Fruit fly (Drosophila melanogaster) whole organism, embryonic: ENCODE results near the gene CG2794.

Experiments used
- Abd-B ChIP-seq: fragments of 200-800 bp; sonication (Bioruptor generic); optimal IDR thresholded peaks from 2 replicates; lab custom pipeline; 2018; ENCODE audit warnings: missing biosample characterization, mild to moderate bottlenecking, missing genetic modification characterization, moderate library complexity
- Awh ChIP-seq: fragments of 200-800 bp; sonication (Bioruptor generic); IDR thresholded peaks from 2 replicates; pipeline ENCODE4, ENCODE4 v1.3.6; 2022; ENCODE audit warnings: missing biosample characterization, missing genetic modification characterization
- CG10147 ChIP-seq: fragments of 200-800 bp; sonication (Bioruptor generic); optimal IDR thresholded peaks from 2 replicates; lab custom pipeline; 2019; ENCODE audit warnings: missing biosample characterization, mild to moderate bottlenecking, missing genetic modification characterization, moderate library complexity
- CG10431 ChIP-seq: fragments of 200-800 bp; sonication (Bioruptor generic); optimal IDR thresholded peaks from 3 replicates; lab custom pipeline; 2018; ENCODE audit warnings: missing biosample characterization, mild to moderate bottlenecking, missing genetic modification characterization
- CG11093 ChIP-seq: fragments of 200-800 bp; sonication (Bioruptor generic); IDR thresholded peaks from 3 replicates; pipeline ENCODE4 v1.3.6; 2022; ENCODE audit warnings: missing biosample characterization, missing genetic modification characterization
- CG11247 ChIP-seq: fragments of 200-800 bp; sonication (Bioruptor generic); IDR thresholded peaks from 2 replicates; pipeline ENCODE4 v1.3.6; 2022; ENCODE audit warnings: missing biosample characterization, missing genetic modification characterization
- CG14667 ChIP-seq: fragments of 200-800 bp; sonication (Bioruptor generic); IDR thresholded peaks from 2 replicates; pipeline ENCODE4 v1.3.6; 2022; ENCODE audit warnings: missing biosample characterization, missing genetic modification characterization
- CG14860 ChIP-seq: fragments of 200-800 bp; sonication (Bioruptor generic); IDR thresholded peaks from 3 replicates; pipeline ENCODE4 v1.3.6; 2022; ENCODE audit warnings: missing biosample characterization, missing genetic modification characterization; ENCODE audit not compliant: partially characterized antibody
- CG15514 ChIP-seq: fragments of 200-800 bp; sonication (Bioruptor generic); optimal IDR thresholded peaks from 3 replicates; lab custom pipeline; 2017; ENCODE audit warnings: missing biosample characterization, missing genetic modification characterization, mild to moderate bottlenecking, moderate library complexity, missing genetic modification reagents
- CG1602 ChIP-seq: fragments of 200-800 bp; sonication (Bioruptor generic); optimal IDR thresholded peaks from 3 replicates; lab custom pipeline; 2016; ENCODE audit warnings: missing biosample characterization, missing genetic modification characterization
- CG1603 ChIP-seq: fragments of 200-800 bp; sonication (Bioruptor generic); optimal IDR thresholded peaks from 2 replicates; lab custom pipeline; 2019; ENCODE audit warnings: missing biosample characterization, mild to moderate bottlenecking, missing genetic modification characterization, moderate library complexity
- CG17361 ChIP-seq: fragments of 200-800 bp; sonication (Bioruptor generic); IDR thresholded peaks from 3 replicates; pipeline ENCODE4 v1.3.6; 2022; ENCODE audit warnings: missing biosample characterization, missing genetic modification characterization
- CG1792 ChIP-seq: fragments of 200-800 bp; sonication (Bioruptor generic); optimal IDR thresholded peaks from 2 replicates; lab custom pipeline; 2016; ENCODE audit warnings: missing biosample characterization, missing genetic modification characterization
- CG18619 ChIP-seq: fragments of 200-800 bp; sonication (Bioruptor generic); optimal IDR thresholded peaks from 3 replicates; lab custom pipeline; 2017; ENCODE audit warnings: missing biosample characterization, mild to moderate bottlenecking, missing genetic modification characterization
- CG2120 ChIP-seq: fragments of 200-800 bp; sonication (Bioruptor generic); optimal IDR thresholded peaks from 3 replicates; lab custom pipeline; 2016; ENCODE audit warnings: missing biosample characterization, missing genetic modification characterization
- CG30020 ChIP-seq: fragments of 200-800 bp; optimal IDR thresholded peaks from 2 replicates; lab custom pipeline; 2019; ENCODE audit warnings: missing biosample characterization, mild to moderate bottlenecking, missing genetic modification characterization, moderate library complexity
- CG3281 ChIP-seq: fragments of 200-800 bp; sonication (Bioruptor generic); optimal IDR thresholded peaks from 3 replicates; lab custom pipeline; 2017; ENCODE audit warnings: missing biosample characterization, mild to moderate bottlenecking, missing genetic modification characterization
- CG34376 ChIP-seq: fragments of 200-800 bp; sonication (Bioruptor generic); optimal IDR thresholded peaks from 2 replicates; lab custom pipeline; 2018; ENCODE audit warnings: missing biosample characterization, mild to moderate bottlenecking, missing genetic modification characterization
- CG34422 ChIP-seq: fragments of 200-800 bp; sonication (Bioruptor generic); IDR thresholded peaks from 3 replicates; pipeline ENCODE4 v1.3.6; 2022; ENCODE audit warnings: missing biosample characterization, missing genetic modification characterization
- CG7357 ChIP-seq: fragments of 200-800 bp; sonication (Bioruptor generic); IDR thresholded peaks from 3 replicates; pipeline ENCODE4 v1.3.6; 2022; ENCODE audit warnings: missing biosample characterization, missing genetic modification characterization
- CG7963 ChIP-seq: fragments of 200-800 bp; sonication (Bioruptor generic); IDR thresholded peaks from 3 replicates; pipeline ENCODE4 v1.3.6; 2022; ENCODE audit warnings: missing biosample characterization, missing genetic modification characterization; ENCODE audit not compliant: partially characterized antibody
- CG9932 ChIP-seq: fragments of 200-800 bp; sonication (Bioruptor generic); IDR thresholded peaks from 2 replicates; pipeline ENCODE4 v1.3.6; 2022; ENCODE audit warnings: missing biosample characterization, missing genetic modification characterization
- Dek ChIP-seq: fragments of 200-800 bp; sonication (Bioruptor generic); optimal IDR thresholded peaks from 3 replicates; lab custom pipeline; 2019; ENCODE audit warnings: missing biosample characterization, mild to moderate bottlenecking, missing genetic modification characterization, moderate library complexity
- Drgx ChIP-seq: fragments of 200-800 bp; sonication (Bioruptor generic); IDR thresholded peaks from 2 replicates; pipeline ENCODE4 v1.3.6; 2022; ENCODE audit warnings: missing biosample characterization, missing genetic modification characterization
- ERR ChIP-seq: fragments of 200-800 bp; sonication (Bioruptor generic); optimal IDR thresholded peaks from 2 replicates; lab custom pipeline; 2016; ENCODE audit warnings: missing biosample characterization, missing genetic modification characterization
- Ets65A ChIP-seq: fragments of 200-800 bp; sonication (Bioruptor generic); peaks from one replicate; lab custom pipeline; 2016; ENCODE audit warnings: missing biosample characterization, missing genetic modification characterization
- HLHmδ ChIP-seq: fragments of 200-800 bp; sonication (Bioruptor generic); optimal IDR thresholded peaks from 2 replicates; lab custom pipeline; 2018; ENCODE audit warnings: missing biosample characterization, mild to moderate bottlenecking, missing genetic modification characterization, moderate library complexity
- Kr ChIP-seq: fragments of 200-800 bp; sonication (Bioruptor generic); optimal IDR thresholded peaks from 2 replicates; lab custom pipeline; 2017; ENCODE audit warnings: missing biosample characterization, mild to moderate bottlenecking, missing genetic modification characterization
- Mrtf ChIP-seq: fragments of 200-800 bp; sonication (Bioruptor generic); IDR thresholded peaks from 3 replicates; pipeline ENCODE4 v1.3.6; 2022; ENCODE audit warnings: missing biosample characterization, missing genetic modification characterization
- Pdp1 ChIP-seq, 2 experiments: fragments of 200-800 bp; sonication (Bioruptor generic); optimal IDR thresholded peaks; 3 replicates each; lab custom pipeline; 2016; ENCODE audit warnings: missing biosample characterization in 2 of 2, missing genetic modification characterization in 2 of 2, mild to moderate bottlenecking in 1 of 2, moderate library complexity in 1 of 2
- Ptx1 ChIP-seq: fragments of 200-800 bp; sonication (Bioruptor generic); IDR thresholded peaks from 2 replicates; pipeline ENCODE4 v1.3.6; 2022; ENCODE audit warnings: missing biosample characterization, missing genetic modification characterization
- Taf1 ChIP-seq: fragments of 200-800 bp; sonication (Bioruptor generic); IDR thresholded peaks from 2 replicates; pipeline ENCODE4 v1.3.6; 2022; ENCODE audit warnings: missing biosample characterization, missing genetic modification characterization
- ara ChIP-seq: fragments of 200-800 bp; sonication (Bioruptor generic); IDR thresholded peaks from 2 replicates; pipeline ENCODE4 v1.3.6; 2022; ENCODE audit warnings: missing biosample characterization, missing genetic modification characterization
- bsh ChIP-seq, 2 experiments: fragments of 200-800 bp; sonication (Bioruptor generic); optimal IDR thresholded peaks; 2 replicates each; lab custom pipeline; 2017 to 2018; ENCODE audit warnings: mild to moderate bottlenecking in 2 of 2, missing biosample characterization in 2 of 2, missing genetic modification characterization in 2 of 2, moderate library complexity in 1 of 2
- dimm ChIP-seq: fragments of 200-800 bp; sonication (Bioruptor generic); IDR thresholded peaks from 2 replicates; pipeline ENCODE4 v1.3.6; 2022; ENCODE audit warnings: missing biosample characterization, missing genetic modification characterization
- dpn ChIP-seq, 2 experiments: fragments of 200-800 bp; sonication (Bioruptor generic); optimal IDR thresholded peaks; 3 replicates each; lab custom pipeline; 2016; ENCODE audit warnings: missing biosample characterization in 2 of 2, missing genetic modification characterization in 2 of 2
- lola ChIP-seq, 3 experiments: fragments of >200 bp in 2 of 3; fragments of 200-800 bp in 1 of 3; sonication (Bioruptor generic) in 1 of 3; optimal IDR thresholded peaks; 2 replicates each; lab custom pipeline; 2017 to 2019; ENCODE audit warnings: missing biosample characterization in 3 of 3, missing genetic modification characterization in 3 of 3, mild to moderate bottlenecking in 1 of 3, moderate library complexity in 1 of 3
- lov ChIP-seq, 2 experiments: fragments of 200-800 bp in 1 of 2; fragments of >200 bp in 1 of 2; sonication (Bioruptor generic) in 1 of 2; IDR thresholded peaks in 1 of 2; optimal IDR thresholded peaks in 1 of 2; 2 replicates in 1 of 2; 3 replicates in 1 of 2; pipeline versions ENCODE4 v1.3.6 to Lab custom; 2017 to 2022; ENCODE audit warnings: missing biosample characterization in 1 of 2, missing genetic modification characterization in 1 of 2
- nmo ChIP-seq: fragments of 200-800 bp; sonication (Bioruptor generic); optimal IDR thresholded peaks from 2 replicates; lab custom pipeline; 2018; ENCODE audit warnings: missing biosample characterization, mild to moderate bottlenecking, missing genetic modification characterization, moderate library complexity
- nom ChIP-seq: fragments of 200-800 bp; sonication (Bioruptor generic); optimal IDR thresholded peaks from 2 replicates; lab custom pipeline; 2017; ENCODE audit warnings: missing biosample characterization, missing genetic modification characterization, mild to moderate bottlenecking, moderate library complexity, missing genetic modification reagents
- otp ChIP-seq: fragments of 200-800 bp; sonication (Bioruptor generic); IDR thresholded peaks from 3 replicates; pipeline ENCODE4, ENCODE4 v1.3.6; 2022; ENCODE audit warnings: missing biosample characterization, missing genetic modification characterization
- sens ChIP-seq: fragments of 200-800 bp; sonication (Bioruptor generic); peaks from one replicate; lab custom pipeline; 2016; ENCODE audit warnings: missing biosample characterization, missing genetic modification characterization
- tll ChIP-seq, 2 experiments: fragments of 200-800 bp in 1 of 2; fragments of >200 bp in 1 of 2; sonication (Bioruptor generic) in 1 of 2; optimal IDR thresholded peaks; 2 replicates each; lab custom pipeline; 2017 to 2019; ENCODE audit warnings: missing biosample characterization in 2 of 2, missing genetic modification characterization in 2 of 2, mild to moderate bottlenecking in 1 of 2, moderate library complexity in 1 of 2
- tna ChIP-seq: fragments of 200-800 bp; sonication (Bioruptor generic); IDR thresholded peaks from 2 replicates; pipeline ENCODE4 v1.3.6; 2022; ENCODE audit warnings: missing biosample characterization, missing genetic modification characterization; ENCODE audit not compliant: partially characterized antibody
- tup ChIP-seq: fragments of 200-800 bp; sonication (Bioruptor generic); optimal IDR thresholded peaks from 2 replicates; lab custom pipeline; 2016; ENCODE audit warnings: missing biosample characterization, mild to moderate bottlenecking, missing genetic modification characterization, moderate library complexity
- zf30C ChIP-seq: fragments of 200-800 bp; sonication (Bioruptor generic); optimal IDR thresholded peaks from 3 replicates; lab custom pipeline; 2018; ENCODE audit warnings: missing biosample characterization, mild to moderate bottlenecking, missing genetic modification characterization

The CG2794 gene

DNA sequence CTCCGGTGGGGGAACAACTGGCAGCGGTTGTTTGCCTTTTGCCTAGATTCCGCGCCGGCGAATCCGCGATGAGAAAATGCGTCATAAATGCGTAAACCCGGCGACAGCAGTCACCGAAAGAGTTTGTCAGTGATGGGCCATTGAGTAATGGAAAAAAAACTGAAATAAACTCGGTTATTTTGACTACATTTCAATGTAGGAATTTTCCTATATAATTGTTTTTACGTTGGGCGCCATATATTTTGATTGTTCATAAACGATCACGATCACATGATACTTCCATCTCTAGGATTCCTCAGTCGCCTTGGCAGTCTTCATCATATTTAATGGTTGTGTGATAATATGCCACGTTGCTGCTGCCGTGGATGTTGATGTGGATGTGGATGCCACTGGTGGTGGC, 44.2 kb downstream of the CG2794 start:
- TF ChIP-seq bsh (GFP tag; optimal IDR thresholded peaks at IDR 0.05; lab: Kevin White, UChicago) (peak in 1 of 2 experiments; percentile 40), nom (GFP tag; lab: Kevin White, UChicago) (peak; percentile 56), Ets65A (GFP tag; lab: Kevin White, UChicago) (peak; percentile 56), CG11247 (GFP tag; lab: Robert Waterston, UW) (no peak), CG1603 (tag; lab: Kevin White, UChicago) (no peak), CG3281 (GFP tag; lab: Kevin White, UChicago) (no peak), tna (GFP tag; lab: Robert Waterston, UW) (no peak), CG7963 (no peak), CG17361 (GFP tag; lab: Robert Waterston, UW) (0 out of 3 replicates have a peak, but pooled peaks have one; percentile 24), CG14860 (GFP tag; lab: Robert Waterston, UW) (no peak), dimm (GFP tag; lab: Robert Waterston, UW) (no peak), ERR (GFP tag; lab: Kevin White, UChicago) (no peak), Drgx (GFP tag; lab: Robert Waterston, UW) (peak; percentile 62), CG11093 (GFP tag; lab: Robert Waterston, UW) (no peak), Taf1 (GFP tag; lab: Robert Waterston, UW) (no peak), CG30020 (tag; lab: Kevin White, UChicago) (no peak), lov (optimal IDR thresholded peaks at IDR 0.05; lab: Kevin White, UChicago) (no peak), lov (GFP tag; IDR thresholded peaks at IDR 0.05; lab: Robert Waterston, UW) (no peak), CG1792 (GFP tag; lab: Kevin White, UChicago) (no peak)

- no peak for TF ChIP-seq tup (GFP tag; lab: Kevin White, UChicago)
- peak; percentile 6 for TF ChIP-seq sens (GFP tag; lab: Kevin White, UChicago)
- TF ChIP-seq bsh (GFP tag; optimal IDR thresholded peaks at IDR 0.05; lab: Kevin White, UChicago) = peak in 1 of 2 experiments; percentile 57
- TF ChIP-seq nom (GFP tag; lab: Kevin White, UChicago) = peak; percentile 28
- no peak for TF ChIP-seq CG2120 (GFP tag; lab: Kevin White, UChicago)
- TF ChIP-seq ara = no peak
- TF ChIP-seq HLHmδ (GFP tag; lab: Kevin White, UChicago) = no peak
- peak; percentile 77 for TF ChIP-seq Ets65A (GFP tag; lab: Kevin White, UChicago)
- no peak for TF ChIP-seq Pdp1 (GFP tag; optimal IDR thresholded peaks at IDR 0.05; lab: Kevin White, UChicago)
These were observed 45.5 kb downstream of the CG2794 start for dm6 chr2L:609497-609896.

DNA sequence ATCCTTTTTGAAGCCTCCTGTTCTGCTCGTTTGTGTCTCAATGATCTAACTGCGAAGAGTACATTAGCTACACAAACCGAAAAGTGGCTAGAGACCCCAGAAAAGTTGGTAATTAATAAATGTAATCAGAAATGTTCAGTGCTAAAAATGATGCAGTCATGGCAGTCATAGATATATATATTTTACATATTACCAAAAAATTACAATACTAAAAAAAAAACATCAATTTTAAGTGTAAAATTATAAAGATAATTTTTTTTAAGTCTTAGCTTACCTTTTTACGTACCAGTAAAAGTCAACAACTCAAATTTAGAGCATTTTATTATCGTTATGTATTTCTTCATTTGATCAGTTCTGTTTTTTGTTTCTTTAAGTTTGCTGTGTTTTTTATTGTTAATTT, 48.8 kb downstream of the CG2794 start:
- no peak for TF ChIP-seq dpn (GFP tag; optimal IDR thresholded peaks at IDR 0.05; lab: Kevin White, UChicago)
- TF ChIP-seq CG18619 (GFP tag; lab: Kevin White, UChicago) = no peak
- TF ChIP-seq CG1602 (GFP tag; lab: Kevin White, UChicago) = no peak
- TF ChIP-seq Abd-B (GFP tag; lab: Kevin White, UChicago) = no peak
- no peak for TF ChIP-seq zf30C
- TF ChIP-seq CG34422 = no peak
- TF ChIP-seq Ptx1 (GFP tag; lab: Robert Waterston, UW) = no peak
- TF ChIP-seq Awh (GFP tag; lab: Robert Waterston, UW) = no peak
- no peak for TF ChIP-seq CG34376 (GFP tag; lab: Kevin White, UChicago)
- no peak for TF ChIP-seq CG10147
- TF ChIP-seq, all 482 proteins: peak for 0

dm6 chr2L:615023-615422, 51.1 kb downstream of the CG2794 start:
- TF ChIP-seq Dek (tag; lab: Kevin White, UChicago) = no peak
- TF ChIP-seq tll (GFP tag; optimal IDR thresholded peaks at IDR 0.05; lab: Kevin White, UChicago) = no peak
- no peak for TF ChIP-seq CG15514 (GFP tag; lab: Kevin White, UChicago)
- TF ChIP-seq CG30020 (tag; lab: Kevin White, UChicago) = no peak
- TF ChIP-seq CG14667 (GFP tag; lab: Robert Waterston, UW) = no peak
- no peak for TF ChIP-seq CG9932 (GFP tag; lab: Robert Waterston, UW)
- no peak for TF ChIP-seq lola (GFP tag; optimal IDR thresholded peaks at IDR 0.05; lab: Kevin White, UChicago)
- no peak for TF ChIP-seq nmo (GFP tag; lab: Kevin White, UChicago)
- no peak for TF ChIP-seq otp (GFP tag; lab: Robert Waterston, UW)
- no peak for TF ChIP-seq CG7357 (GFP tag; lab: Robert Waterston, UW)
- no peak for TF ChIP-seq Kr
- no peak for TF ChIP-seq CG10431 (GFP tag; lab: Kevin White, UChicago)
- no peak for TF ChIP-seq Mrtf (GFP tag; lab: Robert Waterston, UW)
